Worm (Caenorhabditis elegans): ENCODE data around the gene mrpl-20.

mrpl-20 gene

DNA sequence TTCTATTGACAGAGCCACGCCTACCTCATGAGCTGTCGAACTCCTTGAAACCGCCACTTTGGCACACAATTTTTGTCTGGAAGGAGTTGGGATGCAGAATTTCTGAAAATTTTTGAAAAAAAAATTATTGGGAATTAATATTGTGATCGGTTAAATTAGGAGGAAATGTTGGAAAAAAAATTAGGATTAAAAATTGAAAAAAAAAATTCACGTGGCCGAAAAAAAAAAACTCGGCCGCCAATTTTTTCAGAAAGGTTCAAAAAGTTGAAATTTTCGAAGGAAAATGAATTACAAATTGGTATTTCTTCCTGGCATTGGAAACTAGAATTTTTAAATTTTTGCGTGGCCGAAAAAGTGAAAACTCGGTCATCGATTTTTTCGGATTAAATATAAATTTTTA lies 18.0 kb downstream of the mrpl-20 start, which contains the start of gene dmsr-3:
TSS of gene dmsr-3 (minus strand) at position 101 of the 400 bp plus-strand sequence.
- no peak for TF ChIP-seq mef-2 (tag; optimal IDR thresholded peaks at IDR 0.05)
- no peak for TF ChIP-seq snpc-4 (tag; optimal IDR thresholded peaks at IDR 0.05)
- TF ChIP-seq lin-13 (GFP tag; optimal IDR thresholded peaks at IDR 0.05): no peak
- TF ChIP-seq fos-1 (tag; optimal IDR thresholded peaks at IDR 0.05): no peak
- TF ChIP-seq aly-2 (tag; optimal IDR thresholded peaks at IDR 0.05): no peak
- TF ChIP-seq lin-35 (GFP tag; optimal IDR thresholded peaks at IDR 0.05): no peak
- no peak for TF ChIP-seq nhr-90 (tag; optimal IDR thresholded peaks at IDR 0.05; ENCODE audit: poor library complexity)
- TF ChIP-seq dpl-1 (GFP tag; optimal IDR thresholded peaks at IDR 0.05): no peak
- TF ChIP-seq hlh-4 (tag; optimal IDR thresholded peaks at IDR 0.05): no peak
- TF ChIP-seq rnt-1 (tag; optimal IDR thresholded peaks at IDR 0.05): no peak

ce11 chrII:13367784-13368183 lies 29.7 kb downstream of the mrpl-20 start:
- TF ChIP-seq mdl-1 (tag; optimal IDR thresholded peaks at IDR 0.05) (no peak), xbp-1 (tag; optimal IDR thresholded peaks at IDR 0.05) (no peak), dpl-1 (GFP tag; optimal IDR thresholded peaks at IDR 0.05) (no peak), mef-2 (tag; optimal IDR thresholded peaks at IDR 0.05) (no peak), unc-98 (GFP tag; IDR thresholded peaks at IDR 0.05) (no peak), lin-15B (tag; optimal IDR thresholded peaks at IDR 0.05) (no peak), unc-62 (GFP tag; optimal IDR thresholded peaks at IDR 0.05) (no peak), efl-1 (optimal IDR thresholded peaks at IDR 0.05) (no peak), efl-1 (GFP tag; optimal IDR thresholded peaks at IDR 0.05 in 1 of 2) (no peak), mab-9 (GFP tag; IDR thresholded peaks at IDR 0.05) (no peak), ztf-11 (tag; optimal IDR thresholded peaks at IDR 0.05) (no peak), elt-2 (tag; optimal IDR thresholded peaks at IDR 0.05) (no peak), grh-1 (GFP tag; IDR thresholded peaks at IDR 0.05) (no peak), fkh-4 (tag; optimal IDR thresholded peaks at IDR 0.05; ENCODE audit: borderline replicate concordance) (no peak), snu-23 (GFP tag; optimal IDR thresholded peaks at IDR 0.05) (no peak)

DNA sequence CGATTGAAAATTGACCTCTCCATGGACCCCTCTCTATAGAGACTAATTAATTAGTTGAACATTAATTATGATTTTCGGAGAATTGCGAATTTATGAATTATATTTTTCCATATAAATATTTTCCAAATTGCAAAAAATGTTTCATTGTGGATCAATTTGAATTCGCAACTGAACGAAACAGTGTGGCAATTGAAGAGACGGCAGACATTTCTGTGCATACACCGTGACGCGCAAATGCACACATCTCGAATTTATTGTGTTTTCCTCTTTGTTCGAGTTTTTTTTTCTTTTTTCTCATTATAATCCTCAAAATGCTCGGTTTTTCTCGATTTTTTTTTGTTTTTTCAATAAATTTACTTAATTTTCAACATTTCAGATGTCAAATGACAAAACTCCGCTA lies 31.1 kb downstream of the mrpl-20 start, which contains the start of gene Y48C3A.20:
TSS of gene Y48C3A.20 (plus strand) at position 377 of the 400 bp plus-strand sequence.
- TF ChIP-seq lin-15B (tag; optimal IDR thresholded peaks at IDR 0.05) (peak; percentile 49), dsc-1 (tag; optimal IDR thresholded peaks at IDR 0.05) (no peak), ceh-88 (GFP tag; IDR thresholded peaks at IDR 0.05) (peak; percentile 54), fos-1 (tag; optimal IDR thresholded peaks at IDR 0.05) (peak; percentile 73), vab-15 (tag; optimal IDR thresholded peaks at IDR 0.05) (no peak), lin-14 (GFP tag; optimal IDR thresholded peaks at IDR 0.05) (no peak), nhr-76 (tag; optimal IDR thresholded peaks at IDR 0.05) (no peak), lsy-2 (tag; optimal IDR thresholded peaks at IDR 0.05) (peak; percentile 83 to 85), tlp-1 (tag; optimal IDR thresholded peaks at IDR 0.05) (no peak), unc-98 (GFP tag; IDR thresholded peaks at IDR 0.05) (no peak), C34B4.2 (tag; optimal IDR thresholded peaks at IDR 0.05) (no peak), elt-3 (tag; optimal IDR thresholded peaks at IDR 0.05) (peak in 2 of 6 experiments; percentile 59 to 61), egl-27 (tag; optimal IDR thresholded peaks at IDR 0.05) (no peak), unc-130 (tag; optimal IDR thresholded peaks at IDR 0.05) (peak; percentile 77), nhr-12 (tag; optimal IDR thresholded peaks at IDR 0.05) (no peak), sup-37 (GFP tag; optimal IDR thresholded peaks at IDR 0.05) (peak; percentile 8), mef-2 (tag; optimal IDR thresholded peaks at IDR 0.05) (no peak), dpl-1 (GFP tag; optimal IDR thresholded peaks at IDR 0.05) (peak; percentile 79 to 84 (median 81)), nhr-84 (tag; optimal IDR thresholded peaks at IDR 0.05) (no peak), zag-1 (tag; optimal IDR thresholded peaks at IDR 0.05) (no peak), hpl-2 (GFP tag; optimal IDR thresholded peaks at IDR 0.05) (peak; percentile 32), elt-2 (tag; optimal IDR thresholded peaks at IDR 0.05) (no peak), pag-3 (tag; optimal IDR thresholded peaks at IDR 0.05; ENCODE audit: borderline replicate concordance, insufficient read depth) (no peak), hlh-17 (GFP tag; optimal IDR thresholded peaks at IDR 0.05; ENCODE audit: borderline replicate concordance) (no peak), jun-1 (tag; optimal IDR thresholded peaks at IDR 0.05) (no peak), nhr-19 (GFP tag; conservative IDR thresholded peaks at IDR 0.05) (peak; percentile 72; the same call in 1 of the 2 replicates), snu-23 (GFP tag; optimal IDR thresholded peaks at IDR 0.05) (peak; percentile 90), ceh-8 (GFP tag; optimal IDR thresholded peaks at IDR 0.05) (no peak), skn-1 (tag; optimal IDR thresholded peaks at IDR 0.05) (peak; percentile 77), ceh-63 (GFP tag; optimal IDR thresholded peaks at IDR 0.05) (no peak), blmp-1 (tag; optimal IDR thresholded peaks at IDR 0.05) (peak; percentile 67), F16B12.6 (tag; optimal IDR thresholded peaks at IDR 0.05) (peak; percentile 99), lin-13 (GFP tag; optimal IDR thresholded peaks at IDR 0.05) (peak; percentile 46)

All from whole organism, L1 larva.